Fruit fly (Drosophila melanogaster) whole organism, prepupa: ENCODE results near the gene Slob.

Experiments used
- CG1621 ChIP-seq: fragments of 200-800 bp; sonication (Bioruptor generic); optimal IDR thresholded peaks from 3 replicates; lab custom pipeline; 2018; ENCODE audit warnings: missing biosample characterization, mild to moderate bottlenecking, missing genetic modification characterization
- CG34406 ChIP-seq: fragments of 200-800 bp; sonication (Bioruptor generic); optimal IDR thresholded peaks from 3 replicates; lab custom pipeline; 2016; ENCODE audit warnings: missing biosample characterization, missing genetic modification characterization
- CG6163 ChIP-seq: fragments of 200-800 bp; sonication (Bioruptor generic); IDR thresholded peaks from 3 replicates; pipeline ENCODE4 v1.3.6; 2022; ENCODE audit warnings: missing biosample characterization, missing genetic modification characterization
- CG6854 ChIP-seq: fragments of 200-800 bp; sonication (Bioruptor generic); optimal IDR thresholded peaks from 2 replicates; lab custom pipeline; 2017; ENCODE audit warnings: missing biosample characterization, mild to moderate bottlenecking, missing genetic modification characterization
- CG8632 ChIP-seq: fragments of 200-800 bp; sonication (Bioruptor generic); optimal IDR thresholded peaks from 3 replicates; lab custom pipeline; 2016; ENCODE audit warnings: missing biosample characterization, missing genetic modification characterization
- Eip78C ChIP-seq: fragments of 200-800 bp; sonication (Bioruptor generic); peaks from one replicate; lab custom pipeline; 2016; ENCODE audit warnings: missing biosample characterization, missing genetic modification characterization
- Gug ChIP-seq: fragments of 200-800 bp; sonication (Bioruptor generic); IDR thresholded peaks from 2 replicates; pipeline ENCODE4 v1.3.6; 2022; ENCODE audit warnings: missing biosample characterization, missing genetic modification characterization
- OdsH ChIP-seq: fragments of 200-800 bp; sonication (Bioruptor generic); optimal IDR thresholded peaks from 3 replicates; lab custom pipeline; 2016; ENCODE audit warnings: missing biosample characterization, missing genetic modification characterization
- cyc ChIP-seq: fragments of 200-800 bp; sonication (Bioruptor generic); optimal IDR thresholded peaks from 3 replicates; lab custom pipeline; 2016; ENCODE audit warnings: missing biosample characterization, missing genetic modification characterization
- dac ChIP-seq: fragments of 200-800 bp; sonication (Bioruptor generic); optimal IDR thresholded peaks from 2 replicates; lab custom pipeline; 2017; ENCODE audit warnings: missing biosample characterization, mild to moderate bottlenecking, missing genetic modification characterization
- eg ChIP-seq: fragments of 200-800 bp; sonication (Bioruptor generic); IDR thresholded peaks from 3 replicates; pipeline ENCODE4 v1.3.6; 2022; ENCODE audit warnings: missing biosample characterization, missing genetic modification characterization
- svp ChIP-seq: fragments of 200-800 bp; sonication (Bioruptor generic); peaks from one replicate; lab custom pipeline; 2016; ENCODE audit warnings: missing biosample characterization, missing genetic modification characterization

dm6 chr2L:7690449-7690848, 15.6 kb upstream of the Slob start:
- TF ChIP-seq dac = no peak
- no peak for TF ChIP-seq eg (GFP tag; lab: Robert Waterston, UW)
- TF ChIP-seq CG6163 (GFP tag; lab: Robert Waterston, UW) = no peak
- TF ChIP-seq Eip78C (GFP tag; lab: Kevin White, UChicago) = no peak
- TF ChIP-seq CG8632 (GFP tag; lab: Kevin White, UChicago) = no peak
- TF ChIP-seq cyc = no peak
- no peak for TF ChIP-seq CG6854 (GFP tag; lab: Kevin White, UChicago)
- TF ChIP-seq CG1621 (tag; lab: Kevin White, UChicago) = no peak
- no peak for TF ChIP-seq CG34406 (GFP tag; lab: Kevin White, UChicago)
- no peak for TF ChIP-seq Gug (GFP tag; lab: Robert Waterston, UW)
- no peak for TF ChIP-seq OdsH (GFP tag; lab: Kevin White, UChicago)
- no peak for TF ChIP-seq svp (GFP tag; lab: Kevin White, UChicago)
